Fruit fly (Drosophila melanogaster): Measurements from ENCODE around the gene CG46320.

CG46320 gene

dm6 chr3L:5663876-5664718, at the start of gene CG46320:
CG46320 (plus strand) TSS chr3L:5664121.
- TF ChIP-seq z (GFP tag; IDR thresholded peaks at IDR 0.05): no peak
- no peak for TF ChIP-seq Blimp-1 (GFP tag; optimal IDR thresholded peaks at IDR 0.05)
- no peak for TF ChIP-seq Fer1 (GFP tag; optimal IDR thresholded peaks at IDR 0.05)
- no peak for TF ChIP-seq CG17186 (GFP tag; optimal IDR thresholded peaks at IDR 0.05)
- TF ChIP-seq pnt (GFP tag; optimal IDR thresholded peaks at IDR 0.05): no peak
- TF ChIP-seq zfh2 (GFP tag; optimal IDR thresholded peaks at IDR 0.05): no peak
- TF ChIP-seq sr (GFP tag; IDR thresholded peaks at IDR 0.05): peak; percentile 90; the same call in 2 of the 3 replicates
- no peak for TF ChIP-seq ftz-f1 (GFP tag; optimal IDR thresholded peaks at IDR 0.05)
- no peak for TF ChIP-seq jing (GFP tag; optimal IDR thresholded peaks at IDR 0.05)
- no peak for TF ChIP-seq dysf (GFP tag; IDR thresholded peaks at IDR 0.05)
- TF ChIP-seq tup (GFP tag; optimal IDR thresholded peaks at IDR 0.05): no peak
- no peak for TF ChIP-seq Neu2 (GFP tag; optimal IDR thresholded peaks at IDR 0.05; ENCODE audit: borderline replicate concordance)
- TF ChIP-seq seq (GFP tag; IDR thresholded peaks at IDR 0.05): no peak
- TF ChIP-seq CG1792 (GFP tag; optimal IDR thresholded peaks at IDR 0.05): no peak
- TF ChIP-seq cato (GFP tag; optimal IDR thresholded peaks at IDR 0.05; ENCODE audit: borderline replicate concordance): no peak
- no peak for TF ChIP-seq gcm2 (GFP tag; optimal IDR thresholded peaks at IDR 0.05)
- no peak for TF ChIP-seq CG7839 (tag; optimal IDR thresholded peaks at IDR 0.05)
- TF ChIP-seq lab (GFP tag; optimal IDR thresholded peaks at IDR 0.05): no peak
- no peak for TF ChIP-seq CG17612 (GFP tag; IDR thresholded peaks at IDR 0.05)
- TF ChIP-seq Sin3A (optimal IDR thresholded peaks at IDR 0.05): no peak
- TF ChIP-seq CG4360 (GFP tag; IDR thresholded peaks at IDR 0.05): peak; percentile 42; the same call in 1 of the 2 replicates
- TF ChIP-seq Deaf1 (tag; optimal IDR thresholded peaks at IDR 0.05): no peak
- TF ChIP-seq CG6683 (GFP tag; optimal IDR thresholded peaks at IDR 0.05): no peak
- TF ChIP-seq CG18764 (GFP tag; optimal IDR thresholded peaks at IDR 0.05): no peak
- TF ChIP-seq abd-A (tag; optimal IDR thresholded peaks at IDR 0.05): peak; percentile 85
- TF ChIP-seq CG11504 (tag; optimal IDR thresholded peaks at IDR 0.05): no peak
- no peak for TF ChIP-seq grn (GFP tag; optimal IDR thresholded peaks at IDR 0.05)
- no peak for TF ChIP-seq dmrt99B (tag; optimal IDR thresholded peaks at IDR 0.05)
- TF ChIP-seq D19B (GFP tag; optimal IDR thresholded peaks at IDR 0.05): no peak
- TF ChIP-seq chif (GFP tag; optimal IDR thresholded peaks at IDR 0.05): no peak
- no peak for TF ChIP-seq ash1 (GFP tag; optimal IDR thresholded peaks at IDR 0.05)
- TF ChIP-seq Mrtf (GFP tag; IDR thresholded peaks at IDR 0.05): no peak
- no peak for TF ChIP-seq gsb (GFP tag; IDR thresholded peaks at IDR 0.05)
- TF ChIP-seq CG2120 (GFP tag; optimal IDR thresholded peaks at IDR 0.05): no peak
- TF ChIP-seq sd (tag; optimal IDR thresholded peaks at IDR 0.05): peak; percentile 78
- no peak for TF ChIP-seq CG30431 (GFP tag; optimal IDR thresholded peaks at IDR 0.05)
- no peak for TF ChIP-seq al (GFP tag; IDR thresholded peaks at IDR 0.05)
- no peak for TF ChIP-seq CG1647 (GFP tag; optimal IDR thresholded peaks at IDR 0.05)
- no peak for TF ChIP-seq Dip2 (GFP tag; IDR thresholded peaks at IDR 0.05)
- no peak for TF ChIP-seq sug (tag; optimal IDR thresholded peaks at IDR 0.05)
- TF ChIP-seq ATbp (GFP tag; optimal IDR thresholded peaks at IDR 0.05): no peak
- no peak for TF ChIP-seq sob (GFP tag; IDR thresholded peaks at IDR 0.05)
- no peak for TF ChIP-seq inv (GFP tag; IDR thresholded peaks at IDR 0.05; ENCODE audit: partially characterized antibody)
- TF ChIP-seq Nf-YB (GFP tag; optimal IDR thresholded peaks at IDR 0.05): no peak
- TF ChIP-seq CG17385 (GFP tag; optimal IDR thresholded peaks at IDR 0.05): peak; percentile 38
- TF ChIP-seq vvl (GFP tag; IDR thresholded peaks at IDR 0.05): 0 out of 2 replicates have a peak, but pooled peaks have one; percentile 8
- no peak for TF ChIP-seq CG11093 (GFP tag; IDR thresholded peaks at IDR 0.05)
- no peak for TF ChIP-seq CG11398 (GFP tag; optimal IDR thresholded peaks at IDR 0.05)
- no peak for TF ChIP-seq CG7271 (tag; optimal IDR thresholded peaks at IDR 0.05)
- no peak for TF ChIP-seq jigr1 (GFP tag; IDR thresholded peaks at IDR 0.05)
